Fruit fly (Drosophila melanogaster) whole organism, embryonic: Measurements from ENCODE around the gene timeout.

Experiments used
- CG10274 ChIP-seq: fragments of 200-800 bp; sonication (Bioruptor generic); optimal IDR thresholded peaks from 3 replicates; lab custom pipeline; 2017; ENCODE audit warnings: missing biosample characterization, mild to moderate bottlenecking, missing genetic modification characterization
- CG10462 ChIP-seq: fragments of 200-800 bp; sonication (Bioruptor generic); optimal IDR thresholded peaks from 2 replicates; lab custom pipeline; 2016; ENCODE audit warnings: missing biosample characterization, missing genetic modification characterization
- CG11456 ChIP-seq: fragments of 200-800 bp; sonication (Bioruptor generic); IDR thresholded peaks from 3 replicates; pipeline ENCODE4 v1.3.6; 2022; ENCODE audit warnings: missing biosample characterization, missing genetic modification characterization
- CG11560 ChIP-seq: fragments of 200-800 bp; sonication (Bioruptor generic); IDR thresholded peaks from 3 replicates; pipeline ENCODE4 v1.3.6; 2022; ENCODE audit warnings: missing biosample characterization, missing genetic modification characterization
- CG12219 ChIP-seq: fragments of 200-800 bp; sonication (Bioruptor generic); optimal IDR thresholded peaks from 3 replicates; lab custom pipeline; 2018; ENCODE audit warnings: missing biosample characterization, mild to moderate bottlenecking, missing genetic modification characterization
- CG12942 ChIP-seq: fragments of 200-800 bp; sonication (Bioruptor generic); optimal IDR thresholded peaks from 3 replicates; lab custom pipeline; 2016; ENCODE audit warnings: missing biosample characterization, missing genetic modification characterization
- CG14014 ChIP-seq: fragments of 200-800 bp; sonication (Bioruptor generic); IDR thresholded peaks from 2 replicates; pipeline ENCODE4 v1.3.6; 2022; ENCODE audit warnings: missing biosample characterization, missing genetic modification characterization
- CG1647 ChIP-seq: fragments of 200-800 bp; sonication (Bioruptor generic); optimal IDR thresholded peaks from 3 replicates; lab custom pipeline; 2016; ENCODE audit warnings: missing biosample characterization, missing genetic modification characterization
- CG17385 ChIP-seq: fragments of 200-800 bp; sonication (Bioruptor generic); optimal IDR thresholded peaks from 3 replicates; lab custom pipeline; 2018; ENCODE audit warnings: missing biosample characterization, mild to moderate bottlenecking, missing genetic modification characterization
- CG18764 ChIP-seq: fragments of 200-800 bp; sonication (Bioruptor generic); optimal IDR thresholded peaks from 3 replicates; lab custom pipeline; 2016; ENCODE audit warnings: missing biosample characterization, missing genetic modification characterization
- CG2120 ChIP-seq: fragments of 200-800 bp; sonication (Bioruptor generic); optimal IDR thresholded peaks from 3 replicates; lab custom pipeline; 2016; ENCODE audit warnings: missing biosample characterization, missing genetic modification characterization
- CG3065 ChIP-seq: fragments of 200-800 bp; sonication (Bioruptor generic); optimal IDR thresholded peaks from 2 replicates; lab custom pipeline; 2016; ENCODE audit warnings: missing biosample characterization, missing genetic modification characterization
- CG32767 ChIP-seq: fragments of 200-800 bp; sonication (Bioruptor generic); IDR thresholded peaks from 2 replicates; pipeline ENCODE4 v1.3.6; 2022; ENCODE audit warnings: missing biosample characterization, missing genetic modification characterization
- CG3281 ChIP-seq: fragments of 200-800 bp; sonication (Bioruptor generic); optimal IDR thresholded peaks from 3 replicates; lab custom pipeline; 2017; ENCODE audit warnings: missing biosample characterization, mild to moderate bottlenecking, missing genetic modification characterization
- CG3407 ChIP-seq: fragments of 200-800 bp; sonication (Bioruptor generic); optimal IDR thresholded peaks from 2 replicates; lab custom pipeline; 2018; ENCODE audit warnings: missing biosample characterization, mild to moderate bottlenecking, missing genetic modification characterization
- CG5180 ChIP-seq: fragments of 200-800 bp; sonication (Bioruptor generic); optimal IDR thresholded peaks from 3 replicates; lab custom pipeline; 2017; ENCODE audit warnings: missing biosample characterization, missing genetic modification characterization, mild to moderate bottlenecking, moderate library complexity, missing genetic modification reagents
- CG8359 ChIP-seq: fragments of 200-800 bp; sonication (Bioruptor generic); optimal IDR thresholded peaks from 2 replicates; lab custom pipeline; 2017; ENCODE audit warnings: missing biosample characterization, mild to moderate bottlenecking, missing genetic modification characterization, borderline replicate concordance
- CG8924 ChIP-seq: fragments of 200-800 bp; optimal IDR thresholded peaks from 3 replicates; lab custom pipeline; 2019; ENCODE audit warnings: missing biosample characterization, mild to moderate bottlenecking, missing genetic modification characterization, moderate library complexity
- CG9876 ChIP-seq: fragments of 200-800 bp; sonication (Bioruptor generic); optimal IDR thresholded peaks from 2 replicates; lab custom pipeline; 2016; ENCODE audit warnings: missing biosample characterization, missing genetic modification characterization
- Drgx ChIP-seq: fragments of 200-800 bp; sonication (Bioruptor generic); IDR thresholded peaks from 2 replicates; pipeline ENCODE4 v1.3.6; 2022; ENCODE audit warnings: missing biosample characterization, missing genetic modification characterization
- Eip74EF ChIP-seq, 2 experiments: fragments of 200-800 bp in 1 of 2; fragments of >200 bp in 1 of 2; sonication (Bioruptor generic) in 1 of 2; optimal IDR thresholded peaks; 2 replicates each; lab custom pipeline; 2017 to 2019; ENCODE audit warnings: missing biosample characterization in 2 of 2, missing genetic modification characterization in 2 of 2, mild to moderate bottlenecking in 1 of 2, moderate library complexity in 1 of 2
- HmgD ChIP-seq: fragments of 200-800 bp; sonication (Bioruptor generic); optimal IDR thresholded peaks from 3 replicates; lab custom pipeline; 2016; ENCODE audit warnings: missing biosample characterization, missing genetic modification characterization
- HmgZ ChIP-seq: fragments of 200-800 bp; sonication (Bioruptor generic); optimal IDR thresholded peaks from 2 replicates; lab custom pipeline; 2018; ENCODE audit warnings: missing biosample characterization, mild to moderate bottlenecking, missing genetic modification characterization
- Hmr ChIP-seq: fragments of 200-800 bp; sonication (Bioruptor generic); optimal IDR thresholded peaks from 3 replicates; lab custom pipeline; 2017; ENCODE audit warnings: mild to moderate bottlenecking, missing biosample characterization, missing genetic modification reagents, missing genetic modification characterization
- Meics ChIP-seq: fragments of 200-800 bp; sonication (Bioruptor generic); optimal IDR thresholded peaks from 2 replicates; lab custom pipeline; 2017; ENCODE audit warnings: missing biosample characterization, mild to moderate bottlenecking, missing genetic modification characterization
- NC2α ChIP-seq: fragments of 200-800 bp; sonication (Bioruptor generic); optimal IDR thresholded peaks from 2 replicates; lab custom pipeline; 2016; ENCODE audit warnings: missing biosample characterization, missing genetic modification characterization
- NfI ChIP-seq: fragments of 200-800 bp; sonication (Bioruptor generic); optimal IDR thresholded peaks from 3 replicates; lab custom pipeline; 2018; ENCODE audit warnings: missing biosample characterization, mild to moderate bottlenecking, missing genetic modification characterization, moderate library complexity
- Oaz ChIP-seq: fragments of 200-800 bp; sonication (Bioruptor generic); IDR thresholded peaks from 2 replicates; pipeline ENCODE4 v1.3.6; 2022; ENCODE audit warnings: missing biosample characterization, missing genetic modification characterization
- Sin3A ChIP-seq: fragments of >200 bp; optimal IDR thresholded peaks from 2 replicates; lab custom pipeline; 2018
- Ssrp ChIP-seq: fragments of 200-800 bp; sonication (Bioruptor generic); optimal IDR thresholded peaks from 2 replicates; lab custom pipeline; 2018; ENCODE audit warnings: missing biosample characterization, mild to moderate bottlenecking, missing genetic modification characterization, moderate library complexity
- Stat92E ChIP-seq, 3 experiments: fragments of >200 bp in 2 of 3; fragments of 200-800 bp in 1 of 3; sonication (Bioruptor generic) in 1 of 3; optimal IDR thresholded peaks; 2 replicates each; lab custom pipeline; 2017 to 2019; ENCODE audit warnings: missing biosample characterization in 3 of 3, missing genetic modification characterization in 3 of 3, mild to moderate bottlenecking in 1 of 3, moderate library complexity in 1 of 3
- Trl ChIP-seq, 3 experiments: fragments of >200 bp in 2 of 3; fragments of 200-800 bp in 1 of 3; sonication (Bioruptor generic) in 1 of 3; optimal IDR thresholded peaks; 2 replicates in 1 of 3; 3 replicates in 2 of 3; lab custom pipeline; 2016 to 2017; ENCODE audit warnings: missing biosample characterization in 1 of 3, missing genetic modification characterization in 1 of 3
- Usf ChIP-seq: fragments of 200-800 bp; sonication (Bioruptor generic); optimal IDR thresholded peaks from 2 replicates; lab custom pipeline; 2017; ENCODE audit warnings: missing genotype, missing biosample characterization, missing genetic modification characterization
- ash1 ChIP-seq: fragments of 200-800 bp; sonication (Bioruptor generic); optimal IDR thresholded peaks from 2 replicates; lab custom pipeline; 2018; ENCODE audit warnings: missing biosample characterization, mild to moderate bottlenecking, missing genetic modification characterization
- bbx ChIP-seq: fragments of 200-800 bp; sonication (Bioruptor generic); IDR thresholded peaks from 2 replicates; pipeline ENCODE4 v1.3.6; 2022; ENCODE audit warnings: missing biosample characterization, missing genetic modification characterization; ENCODE audit not compliant: partially characterized antibody
- chif ChIP-seq, 2 experiments: fragments of 200-800 bp; sonication (Bioruptor generic); optimal IDR thresholded peaks; 3 replicates each; lab custom pipeline; 2016; ENCODE audit warnings: missing biosample characterization in 2 of 2, missing genetic modification characterization in 2 of 2
- crc ChIP-seq: fragments of 200-800 bp; sonication (Bioruptor generic); optimal IDR thresholded peaks from 2 replicates; lab custom pipeline; 2016; ENCODE audit warnings: missing biosample characterization, missing genetic modification characterization
- dan ChIP-seq: fragments of 200-800 bp; sonication (Bioruptor generic); IDR thresholded peaks from 2 replicates; pipeline ENCODE4 v1.3.6; 2022; ENCODE audit warnings: missing biosample characterization, missing genetic modification characterization
- dpn ChIP-seq, 2 experiments: fragments of 200-800 bp; sonication (Bioruptor generic); optimal IDR thresholded peaks; 3 replicates each; lab custom pipeline; 2016; ENCODE audit warnings: missing biosample characterization in 2 of 2, missing genetic modification characterization in 2 of 2
- fu2 ChIP-seq: fragments of 200-800 bp; sonication (Bioruptor generic); optimal IDR thresholded peaks from 2 replicates; lab custom pipeline; 2016; ENCODE audit warnings: missing biosample characterization, missing genetic modification characterization
- kah ChIP-seq: fragments of 200-800 bp; sonication (Bioruptor generic); optimal IDR thresholded peaks from 2 replicates; lab custom pipeline; 2018; ENCODE audit warnings: missing biosample characterization, mild to moderate bottlenecking, missing genetic modification characterization
- kay ChIP-seq: fragments of 200-800 bp; sonication (Bioruptor generic); optimal IDR thresholded peaks from 2 replicates; lab custom pipeline; 2016; ENCODE audit warnings: missing biosample characterization, missing genetic modification characterization
- lbe ChIP-seq: fragments of 200-800 bp; sonication (Bioruptor generic); optimal IDR thresholded peaks from 2 replicates; lab custom pipeline; 2016; ENCODE audit warnings: missing biosample characterization, mild to moderate bottlenecking, missing genetic modification characterization
- lilli ChIP-seq: fragments of 200-800 bp; sonication (Bioruptor generic); optimal IDR thresholded peaks from 3 replicates; lab custom pipeline; 2016; ENCODE audit warnings: missing biosample characterization, missing genetic modification characterization
- oc ChIP-seq: fragments of 200-800 bp; sonication (Bioruptor generic); optimal IDR thresholded peaks from 2 replicates; lab custom pipeline; 2018; ENCODE audit warnings: missing biosample characterization, mild to moderate bottlenecking, missing genetic modification characterization, moderate library complexity
- ranshi ChIP-seq: fragments of 200-800 bp; sonication (Bioruptor generic); IDR thresholded peaks from 2 replicates; pipeline ENCODE4 v1.3.6; 2022; ENCODE audit warnings: missing biosample characterization, missing genetic modification characterization
- sna ChIP-seq: fragments of 200-800 bp; sonication (Bioruptor generic); IDR thresholded peaks from 2 replicates; pipeline ENCODE4 v1.3.6; 2022; ENCODE audit warnings: missing biosample characterization, missing genetic modification characterization; ENCODE audit not compliant: partially characterized antibody
- sug ChIP-seq: fragments of 200-800 bp; optimal IDR thresholded peaks from 2 replicates; lab custom pipeline; 2019; ENCODE audit warnings: missing biosample characterization, mild to moderate bottlenecking, missing genetic modification characterization, moderate library complexity
- tx ChIP-seq: fragments of 200-800 bp; sonication (Bioruptor generic); optimal IDR thresholded peaks from 2 replicates; lab custom pipeline; 2016; ENCODE audit warnings: missing biosample characterization, missing genetic modification characterization
- unpg ChIP-seq: fragments of 200-800 bp; sonication (Bioruptor generic); optimal IDR thresholded peaks from 3 replicates; lab custom pipeline; 2018; ENCODE audit warnings: missing biosample characterization, mild to moderate bottlenecking, missing genetic modification characterization, moderate library complexity
- zfh2 ChIP-seq: fragments of 200-800 bp; sonication (Bioruptor generic); optimal IDR thresholded peaks from 2 replicates; lab custom pipeline; 2016; ENCODE audit warnings: missing biosample characterization, missing genetic modification characterization

timeout gene

DNA sequence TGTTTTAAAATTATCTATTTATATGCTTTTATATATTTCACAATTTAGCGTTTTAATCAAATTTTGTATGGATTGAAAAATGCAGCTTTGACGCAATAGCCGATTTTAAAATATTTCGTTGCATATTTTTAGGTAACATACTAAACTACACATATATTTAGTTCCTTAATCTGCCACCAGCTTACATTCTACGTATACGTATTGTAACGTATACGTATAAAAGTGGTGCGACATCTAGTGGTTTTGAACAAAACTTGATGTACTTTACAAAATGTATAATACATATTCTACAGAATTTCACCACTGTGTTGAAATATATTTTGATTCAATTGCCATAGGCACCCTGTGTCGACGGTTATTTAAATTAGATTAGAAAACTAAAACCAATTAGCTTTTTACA is 10.2 kb upstream of the timeout start (continued):
- TF ChIP-seq CG9876 (GFP tag; lab: Kevin White, UChicago), result no peak
- TF ChIP-seq kay (GFP tag; lab: Kevin White, UChicago), result no peak
- no peak for TF ChIP-seq Oaz (GFP tag; lab: Robert Waterston, UW)
- no peak for TF ChIP-seq lbe (GFP tag; lab: Kevin White, UChicago)
- TF ChIP-seq zfh2 (GFP tag; lab: Kevin White, UChicago), result no peak
- no peak for TF ChIP-seq CG10274 (GFP tag; lab: Kevin White, UChicago)
- peak in 1 of 2 experiments; percentile 45 for TF ChIP-seq chif (GFP tag; optimal IDR thresholded peaks at IDR 0.05; lab: Kevin White, UChicago)
- no peak for TF ChIP-seq CG3281 (GFP tag; lab: Kevin White, UChicago)
- TF ChIP-seq dpn (GFP tag; optimal IDR thresholded peaks at IDR 0.05; lab: Kevin White, UChicago), result peak; percentile 16 to 55
- no peak for TF ChIP-seq oc (tag; lab: Kevin White, UChicago)
- TF ChIP-seq Eip74EF (GFP tag; optimal IDR thresholded peaks at IDR 0.05; lab: Kevin White, UChicago), result no peak
- no peak for TF ChIP-seq Drgx (GFP tag; lab: Robert Waterston, UW)
- no peak for TF ChIP-seq sug (tag; lab: Kevin White, UChicago)
- no peak for TF ChIP-seq NfI
- no peak for TF ChIP-seq CG5180
- no peak for TF ChIP-seq lilli (GFP tag; lab: Kevin White, UChicago)
- TF ChIP-seq crc (GFP tag; lab: Kevin White, UChicago), result no peak
- no peak for TF ChIP-seq unpg (GFP tag; lab: Kevin White, UChicago)
- no peak for TF ChIP-seq Sin3A (lab: Kevin White, UChicago)
- no peak for TF ChIP-seq ash1 (GFP tag; lab: Kevin White, UChicago)
- no peak for TF ChIP-seq CG14014 (GFP tag; lab: Robert Waterston, UW)
- peak; percentile 46 for TF ChIP-seq CG2120 (GFP tag; lab: Kevin White, UChicago)
- TF ChIP-seq Meics, result no peak
- TF ChIP-seq CG12219 (GFP tag; lab: Kevin White, UChicago), result no peak
- no peak for TF ChIP-seq CG8924 (tag; lab: Kevin White, UChicago)
- peak; percentile 70 for TF ChIP-seq HmgZ (tag; lab: Kevin White, UChicago)
- no peak for TF ChIP-seq CG32767
- no peak for TF ChIP-seq dan (GFP tag; lab: Robert Waterston, UW)
- TF ChIP-seq Stat92E (GFP tag; optimal IDR thresholded peaks at IDR 0.05; lab: Kevin White, UChicago), result no peak
- TF ChIP-seq Usf (GFP tag; lab: Kevin White, UChicago), result no peak
- TF ChIP-seq CG12942 (GFP tag; lab: Kevin White, UChicago), result no peak
- no peak for TF ChIP-seq CG11560 (tag; lab: Robert Waterston, UW)
- TF ChIP-seq tx (GFP tag; lab: Kevin White, UChicago), result no peak
- no peak for TF ChIP-seq CG10462 (GFP tag; lab: Kevin White, UChicago)
- no peak for TF ChIP-seq fu2 (GFP tag; lab: Kevin White, UChicago)
- no peak for TF ChIP-seq CG18764 (GFP tag; lab: Kevin White, UChicago)
- peak; percentile 22; the same call in 1 of the 2 replicates for TF ChIP-seq bbx (GFP tag; lab: Robert Waterston, UW)
- no peak for TF ChIP-seq Ssrp (tag; lab: Kevin White, UChicago)
- no peak for TF ChIP-seq kah
- no peak for TF ChIP-seq ranshi (GFP tag; lab: Robert Waterston, UW)
- no peak for TF ChIP-seq CG1647 (GFP tag; lab: Kevin White, UChicago)
- TF ChIP-seq CG17385 (GFP tag; lab: Kevin White, UChicago), result no peak
- no peak for TF ChIP-seq sna
- peak; percentile 48 for TF ChIP-seq Hmr (GFP tag; lab: Kevin White, UChicago)
- no peak for TF ChIP-seq CG3407 (GFP tag; lab: Kevin White, UChicago)
- TF ChIP-seq CG11456 (GFP tag; lab: Robert Waterston, UW), result peak; percentile 43; the same call in 2 of the 3 replicates
- TF ChIP-seq CG8359, result no peak
- TF ChIP-seq HmgD (GFP tag; lab: Kevin White, UChicago), result peak; percentile 15
- TF ChIP-seq NC2α (GFP tag; lab: Kevin White, UChicago), result no peak
- TF ChIP-seq CG3065 (GFP tag; lab: Kevin White, UChicago), result no peak
- TF ChIP-seq Trl (optimal IDR thresholded peaks at IDR 0.05; lab: Kevin White, UChicago), result no peak
- TF ChIP-seq Trl (GFP tag; optimal IDR thresholded peaks at IDR 0.05; lab: Kevin White, UChicago), result no peak
